Fruit fly (Drosophila melanogaster) whole organism, prepupa: ENCODE data around the gene Gyc89Da.

Experiments
- CG16779 ChIP-seq: fragments of 200-800 bp; sonication (Bioruptor generic); optimal IDR thresholded peaks from 3 replicates; lab custom pipeline; 2017; ENCODE audit warnings: missing biosample characterization, mild to moderate bottlenecking, missing genetic modification characterization
- CG6854 ChIP-seq: fragments of 200-800 bp; sonication (Bioruptor generic); optimal IDR thresholded peaks from 2 replicates; lab custom pipeline; 2017; ENCODE audit warnings: missing biosample characterization, mild to moderate bottlenecking, missing genetic modification characterization
- CG9139 ChIP-seq: fragments of 200-800 bp; sonication (Bioruptor generic); optimal IDR thresholded peaks from 3 replicates; lab custom pipeline; 2017; ENCODE audit warnings: missing biosample characterization, mild to moderate bottlenecking, missing genetic modification characterization
- salr ChIP-seq, 2 experiments: fragments of 200-800 bp; sonication (Bioruptor generic); optimal IDR thresholded peaks; 3 replicates each; lab custom pipeline; 2016 to 2018; ENCODE audit warnings: missing biosample characterization in 2 of 2, missing genetic modification characterization in 2 of 2, mild to moderate bottlenecking in 1 of 2

- TF ChIP-seq CG9139 (GFP tag; lab: Kevin White, UChicago), result no peak
- TF ChIP-seq CG16779, result no peak
- TF ChIP-seq CG6854 (GFP tag; lab: Kevin White, UChicago), result no peak
- TF ChIP-seq salr (GFP tag; optimal IDR thresholded peaks at IDR 0.05; lab: Kevin White, UChicago), result no peak
Measured at dm6 chr3R:16482276-16482675, 9.9 kb downstream of the Gyc89Da start, which contains the start of gene Sdhaf3.
